Fruit fly (Drosophila melanogaster) S2 (cell line): ENCODE results near the gene Snx1.

ENCODE experiments used
- CG8478 ChIP-seq: fragments of >200 bp; optimal IDR thresholded peaks from 2 replicates; lab custom pipeline; 2018
- CTCF ChIP-seq, 2 experiments: fragments of >200 bp; optimal IDR thresholded peaks; 2 replicates each; lab custom pipeline; 2018

dm6 chr2L:3469869-3470268 lies 20.4 kb downstream of the Snx1 start, which contains the start of the genes Pif1 and CG31776:
- no peak for TF ChIP-seq CG8478 (lab: Kevin White, UChicago)
- TF ChIP-seq CTCF (optimal IDR thresholded peaks at IDR 0.05; lab: Kevin White, UChicago): peak; percentile 60 to 66
